Fruit fly (Drosophila melanogaster): ENCODE measurements around the gene CG6299.
A peak's percentile ranks its signal among the peaks of the same experiment; 100 is the strongest.

CG6299 gene

dm6 chrX:15475367-15475789 lies 12.9 kb downstream of the CG6299 start, which contains the start of gene mh (continued):
- TF ChIP-seq CG8290 (GFP tag; optimal IDR thresholded peaks at IDR 0.05) (no peak), CG8290 (tag; optimal IDR thresholded peaks at IDR 0.05) (no peak), Awh (GFP tag; IDR thresholded peaks at IDR 0.05) (no peak), Xbp1 (GFP tag; optimal IDR thresholded peaks at IDR 0.05) (peak; percentile 42), CG10462 (GFP tag; optimal IDR thresholded peaks at IDR 0.05) (no peak), CG17361 (GFP tag; IDR thresholded peaks at IDR 0.05) (peak; percentile 60; the same call in 2 of the 3 replicates), run (tag; optimal IDR thresholded peaks at IDR 0.05) (no peak), CG13424 (tag; optimal IDR thresholded peaks at IDR 0.05) (peak; percentile 48), CG10565 (GFP tag; optimal IDR thresholded peaks at IDR 0.05) (no peak), wdn (GFP tag; IDR thresholded peaks at IDR 0.05) (no peak), peb (GFP tag; IDR thresholded peaks at IDR 0.05) (no peak), Eip74EF (GFP tag; optimal IDR thresholded peaks at IDR 0.05) (no peak), ERR (GFP tag; optimal IDR thresholded peaks at IDR 0.05) (no peak), CG17829 (tag; optimal IDR thresholded peaks at IDR 0.05) (peak; percentile 9), Deaf1 (tag; optimal IDR thresholded peaks at IDR 0.05) (no peak), gcm2 (GFP tag; optimal IDR thresholded peaks at IDR 0.05) (no peak), stc (GFP tag; IDR thresholded peaks at IDR 0.05) (no peak), CTCF (GFP tag; optimal IDR thresholded peaks at IDR 0.05) (no peak), CG6765 (GFP tag; optimal IDR thresholded peaks at IDR 0.05) (no peak), CG6175 (GFP tag; IDR thresholded peaks at IDR 0.05) (no peak), lbe (GFP tag; optimal IDR thresholded peaks at IDR 0.05) (no peak), mam (GFP tag; optimal IDR thresholded peaks at IDR 0.05) (peak; percentile 10), al (GFP tag; IDR thresholded peaks at IDR 0.05) (0 out of 2 replicates have a peak, but pooled peaks have one; percentile 33), CG2875 (GFP tag; optimal IDR thresholded peaks at IDR 0.05) (no peak), CG42726 (GFP tag; IDR thresholded peaks at IDR 0.05; ENCODE audit: partially characterized antibody) (0 out of 2 replicates have a peak, but pooled peaks have one; percentile 28), salm (tag; optimal IDR thresholded peaks at IDR 0.05) (no peak), pzg (GFP tag; optimal IDR thresholded peaks at IDR 0.05) (peak; percentile 68), ftz-f1 (GFP tag; optimal IDR thresholded peaks at IDR 0.05) (no peak), Blimp-1 (GFP tag; optimal IDR thresholded peaks at IDR 0.05) (no peak), jigr1 (GFP tag; IDR thresholded peaks at IDR 0.05) (no peak), Gug (GFP tag; IDR thresholded peaks at IDR 0.05) (no peak; the same call in 3 of the 4 replicates), Dfd (GFP tag; optimal IDR thresholded peaks at IDR 0.05) (no peak), cas (GFP tag; IDR thresholded peaks at IDR 0.05) (no peak), dysf (GFP tag; IDR thresholded peaks at IDR 0.05) (peak; percentile 48; the same call in 1 of the 3 replicates), CG2116 (GFP tag; optimal IDR thresholded peaks at IDR 0.05) (peak; percentile 45), CG14965 (GFP tag; optimal IDR thresholded peaks at IDR 0.05; ENCODE audit: borderline replicate concordance) (no peak), pum (GFP tag; optimal IDR thresholded peaks at IDR 0.05) (no peak), amos (GFP tag; IDR thresholded peaks at IDR 0.05; ENCODE audit: partially characterized antibody) (peak; percentile 75), Fer1 (GFP tag; optimal IDR thresholded peaks at IDR 0.05) (peak; percentile 20), NFAT (GFP tag; IDR thresholded peaks at IDR 0.05) (no peak), Jarid2 (GFP tag; optimal IDR thresholded peaks at IDR 0.05) (no peak), BtbVII (GFP tag; optimal IDR thresholded peaks at IDR 0.05) (no peak), eyg (GFP tag; optimal IDR thresholded peaks at IDR 0.05) (no peak), Ada2b (GFP tag; IDR thresholded peaks at IDR 0.05) (peak; percentile 48), Oaz (GFP tag; IDR thresholded peaks at IDR 0.05) (no peak), CG32767 (GFP tag; IDR thresholded peaks at IDR 0.05) (0 out of 2 replicates have a peak, but pooled peaks have one; percentile 16), CG12659 (GFP tag; optimal IDR thresholded peaks at IDR 0.05) (peak; percentile 50), hkb (optimal IDR thresholded peaks at IDR 0.05) (no peak), hkb (GFP tag; IDR thresholded peaks at IDR 0.05) (no peak), H2.0 (GFP tag; IDR thresholded peaks at IDR 0.05) (no peak), NC2α (GFP tag; optimal IDR thresholded peaks at IDR 0.05) (no peak), luna (GFP tag; optimal IDR thresholded peaks at IDR 0.05) (no peak), CG17328 (GFP tag; IDR thresholded peaks at IDR 0.05) (no peak)
